Worm (Caenorhabditis elegans): ENCODE data around the gene F22B5.10.

- TF ChIP-seq hmbx-1 (tag; optimal IDR thresholded peaks at IDR 0.05) (no peak), tra-4 (tag; optimal IDR thresholded peaks at IDR 0.05) (no peak), pes-1 (GFP tag; IDR thresholded peaks at IDR 0.05) (no peak), ama-1 (optimal IDR thresholded peaks at IDR 0.05) (no peak), tbx-11 (GFP tag; IDR thresholded peaks at IDR 0.05) (no peak)
Measured at ce11 chrII:8508956-8509355, 42.0 kb downstream of the F22B5.10 start, which contains the start of gene T13H5.1.

All from whole organism, early embryonic.